ENCODE assay signal across 6 fruit fly cellular contexts in the genomic region with DNA sequence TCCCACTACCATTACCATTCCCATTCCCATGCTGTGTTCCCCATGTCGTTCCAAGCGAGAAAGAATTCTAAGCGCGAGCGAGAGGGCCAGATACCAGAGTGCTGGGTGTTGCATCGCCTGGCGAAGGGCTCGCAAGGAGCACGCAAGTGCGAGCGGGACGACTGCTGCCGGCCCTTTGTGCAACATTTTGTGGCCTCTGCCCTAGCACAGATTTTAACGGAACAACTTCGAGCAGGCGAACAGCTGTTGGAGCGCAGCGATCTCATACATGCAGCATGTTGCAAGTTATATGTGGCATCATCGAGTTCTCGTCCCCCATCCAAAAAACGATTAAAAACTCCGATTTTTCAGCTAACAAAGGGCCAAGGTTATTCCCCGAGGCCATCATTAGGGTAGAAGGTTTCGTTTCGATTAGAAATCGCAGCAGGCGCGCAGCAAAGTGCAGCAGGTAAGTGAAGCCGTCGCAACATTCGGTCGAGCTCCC.
TF ChIP-seq lines count a peak whose summit lies in the region.

No protein-coding gene starts in this region.

- TF ChIP-seq CTCF in whole organism, embryonic (GFP tag; optimal IDR thresholded peaks at IDR 0.05; lab: Kevin White, UChicago) = no peak

TF ChIP-seq in whole organism, 6 proteins besides CTCF, POLR2A, EP300 and RAD21:
- TF ChIP-seq CG8478 (optimal IDR thresholded peaks at IDR 0.05; lab: Kevin White, UChicago) = peak; percentile 22
- no peak for TF ChIP-seq Dll (optimal IDR thresholded peaks at IDR 0.05; lab: Kevin White, UChicago)
- TF ChIP-seq pan (optimal IDR thresholded peaks at IDR 0.05; lab: Kevin White, UChicago) = no peak
- TF ChIP-seq EcR (GFP tag; optimal IDR thresholded peaks at IDR 0.05; lab: Kevin White, UChicago) = peak in 1 of 2 experiments; percentile 78
- TF ChIP-seq usp (GFP tag; optimal IDR thresholded peaks at IDR 0.05; lab: Kevin White, UChicago) = no peak
- TF ChIP-seq psq (optimal IDR thresholded peaks at IDR 0.05; lab: Kevin White, UChicago) = no peak

TF ChIP-seq in whole organism, adult, 20 proteins besides CTCF, POLR2A, EP300 and RAD21:
- TF ChIP-seq Hr96 (GFP tag; optimal IDR thresholded peaks at IDR 0.05; lab: Kevin White, UChicago) = no peak
- no peak for TF ChIP-seq Crg-1 (GFP tag; optimal IDR thresholded peaks at IDR 0.05; lab: Kevin White, UChicago)
- peak; percentile 31 for TF ChIP-seq pad (GFP tag; optimal IDR thresholded peaks at IDR 0.05; lab: Kevin White, UChicago)

TF ChIP-seq in whole organism, embryonic, 481 proteins besides CTCF, POLR2A, EP300 and RAD21 (continues in another document):
- no peak for TF ChIP-seq CG12942 (GFP tag; optimal IDR thresholded peaks at IDR 0.05; lab: Kevin White, UChicago)
- no peak for TF ChIP-seq CG2678 (tag; optimal IDR thresholded peaks at IDR 0.05; lab: Kevin White, UChicago)
- peak; percentile 88 for TF ChIP-seq CG6175 (GFP tag; IDR thresholded peaks at IDR 0.05; lab: Robert Waterston, UW)
- TF ChIP-seq CG15479 (GFP tag; optimal IDR thresholded peaks at IDR 0.05; lab: Kevin White, UChicago) = peak; percentile 73
- TF ChIP-seq gcm (GFP tag; optimal IDR thresholded peaks at IDR 0.05; lab: Kevin White, UChicago) = no peak
- TF ChIP-seq Dll (GFP tag; IDR thresholded peaks at IDR 0.05; lab: Robert Waterston, UW; ENCODE audit: partially characterized antibody) = peak; percentile 50; the same call in 1 of the 4 replicates
- TF ChIP-seq crol (GFP tag; IDR thresholded peaks at IDR 0.05; lab: Robert Waterston, UW) = 0 out of 2 replicates have a peak, but pooled peaks have one; percentile 47
- TF ChIP-seq lov (optimal IDR thresholded peaks at IDR 0.05; lab: Kevin White, UChicago) = no peak
- TF ChIP-seq lov (GFP tag; IDR thresholded peaks at IDR 0.05; lab: Robert Waterston, UW) = 0 out of 3 replicates have a peak, but pooled peaks have one; percentile 47
- TF ChIP-seq Doc3 (GFP tag; IDR thresholded peaks at IDR 0.05; lab: Robert Waterston, UW; ENCODE audit: partially characterized antibody) = peak; percentile 47; the same call in 1 of the 3 replicates
- TF ChIP-seq CG5180 (GFP tag; optimal IDR thresholded peaks at IDR 0.05; lab: Kevin White, UChicago) = peak; percentile 97
- 0 out of 3 replicates have a peak, but pooled peaks have one; percentile 12 for TF ChIP-seq CG34224 (GFP tag; IDR thresholded peaks at IDR 0.05; lab: Robert Waterston, UW; ENCODE audit: partially characterized antibody)
- TF ChIP-seq CoRest (tag; optimal IDR thresholded peaks at IDR 0.05; lab: Kevin White, UChicago) = no peak
- TF ChIP-seq bbx (GFP tag; IDR thresholded peaks at IDR 0.05; lab: Robert Waterston, UW; ENCODE audit: partially characterized antibody) = peak; percentile 33; the same call in 1 of the 2 replicates
- TF ChIP-seq cg (GFP tag; optimal IDR thresholded peaks at IDR 0.05; lab: Kevin White, UChicago) = peak; percentile 35
- TF ChIP-seq z (GFP tag; IDR thresholded peaks at IDR 0.05; lab: Robert Waterston, UW) = peak; percentile 71; the same call in 1 of the 3 replicates

TF ChIP-seq in whole organism, prepupa, 60 proteins besides CTCF, POLR2A, EP300 and RAD21:
- TF ChIP-seq svp (GFP tag; lab: Kevin White, UChicago) = peak; percentile 67
- TF ChIP-seq dsx (GFP tag; optimal IDR thresholded peaks at IDR 0.05; lab: Kevin White, UChicago; ENCODE audit: poor library complexity, severe bottlenecking) = peak; percentile 96
- TF ChIP-seq CG15336 (GFP tag; IDR thresholded peaks at IDR 0.05; lab: Robert Waterston, UW) = no peak

TF ChIP-seq in whole organism, pupa, 21 proteins besides CTCF, POLR2A, EP300 and RAD21:
- TF ChIP-seq fd96Ca (GFP tag; IDR thresholded peaks at IDR 0.05; lab: Robert Waterston, UW) (no peak), Pif1B (GFP tag; optimal IDR thresholded peaks at IDR 0.05; lab: Kevin White, UChicago) (no peak), EcR (GFP tag; optimal IDR thresholded peaks at IDR 0.05; lab: Kevin White, UChicago) (peak; percentile 86), CG4496 (GFP tag; IDR thresholded peaks at IDR 0.05; lab: Robert Waterston, UW) (no peak), Snoo (tag; optimal IDR thresholded peaks at IDR 0.05; lab: Kevin White, UChicago) (no peak), Pif1A (GFP tag; optimal IDR thresholded peaks at IDR 0.05; lab: Kevin White, UChicago) (no peak), CG32121 (GFP tag; IDR thresholded peaks at IDR 0.05; lab: Robert Waterston, UW) (peak; percentile 15; the same call in 1 of the 2 replicates), CG17806 (tag; optimal IDR thresholded peaks at IDR 0.05; lab: Kevin White, UChicago) (no peak)

TF ChIP-seq in whole organism, wandering third instar larva, 38 proteins besides CTCF, POLR2A, EP300 and RAD21:
- no peak for TF ChIP-seq ey (GFP tag; optimal IDR thresholded peaks at IDR 0.05; lab: Kevin White, UChicago)
- TF ChIP-seq dl (GFP tag; optimal IDR thresholded peaks at IDR 0.05; lab: Kevin White, UChicago; ENCODE audit: insufficient read depth in 1 of 2, partially characterized antibody in 2 of 2) = peak; percentile 21 to 63
- no peak for TF ChIP-seq Dfd (GFP tag; optimal IDR thresholded peaks at IDR 0.05; lab: Kevin White, UChicago)
- TF ChIP-seq dmrt93B (GFP tag; optimal IDR thresholded peaks at IDR 0.05; lab: Kevin White, UChicago) = no peak
- TF ChIP-seq Hnf4 (GFP tag; optimal IDR thresholded peaks at IDR 0.05; lab: Kevin White, UChicago) = no peak
- no peak for TF ChIP-seq rgr (GFP tag; optimal IDR thresholded peaks at IDR 0.05; lab: Kevin White, UChicago)
- TF ChIP-seq tai (GFP tag; optimal IDR thresholded peaks at IDR 0.05; lab: Kevin White, UChicago) = no peak
- no peak for TF ChIP-seq sv (GFP tag; optimal IDR thresholded peaks at IDR 0.05; lab: Kevin White, UChicago)
- no peak for TF ChIP-seq foxo (GFP tag; optimal IDR thresholded peaks at IDR 0.05; lab: Kevin White, UChicago)
- TF ChIP-seq sage (GFP tag; optimal IDR thresholded peaks at IDR 0.05; lab: Kevin White, UChicago) = no peak
- TF ChIP-seq Hr83 (GFP tag; optimal IDR thresholded peaks at IDR 0.05; lab: Kevin White, UChicago; ENCODE audit: poor library complexity, severe bottlenecking) = no peak
- TF ChIP-seq jim (GFP tag; optimal IDR thresholded peaks at IDR 0.05; lab: Kevin White, UChicago) = no peak
- no peak for TF ChIP-seq woc (GFP tag; optimal IDR thresholded peaks at IDR 0.05; lab: Kevin White, UChicago)
- TF ChIP-seq Rel (GFP tag; optimal IDR thresholded peaks at IDR 0.05; lab: Kevin White, UChicago) = no peak
- peak; percentile 93 for TF ChIP-seq Rel (tag; optimal IDR thresholded peaks at IDR 0.05; lab: Kevin White, UChicago)
- no peak for TF ChIP-seq Abd-B (GFP tag; optimal IDR thresholded peaks at IDR 0.05; lab: Kevin White, UChicago)
- TF ChIP-seq CrebA (GFP tag; optimal IDR thresholded peaks at IDR 0.05; lab: Kevin White, UChicago; ENCODE audit: borderline replicate concordance) = no peak
- TF ChIP-seq usp (GFP tag; optimal IDR thresholded peaks at IDR 0.05; lab: Kevin White, UChicago) = no peak
- peak; percentile 84 for TF ChIP-seq fru (GFP tag; optimal IDR thresholded peaks at IDR 0.05; lab: Kevin White, UChicago)
- TF ChIP-seq Myc (optimal IDR thresholded peaks at IDR 0.05; lab: Kevin White, UChicago) = no peak
- no peak for TF ChIP-seq lola (GFP tag; optimal IDR thresholded peaks at IDR 0.05; lab: Kevin White, UChicago)
- TF ChIP-seq Dif (GFP tag; optimal IDR thresholded peaks at IDR 0.05; lab: Kevin White, UChicago; ENCODE audit: partially characterized antibody) = peak; percentile 83
- no peak for TF ChIP-seq pan (optimal IDR thresholded peaks at IDR 0.05; lab: Kevin White, UChicago)
- TF ChIP-seq Sp1 (GFP tag; optimal IDR thresholded peaks at IDR 0.05; lab: Kevin White, UChicago) = no peak
- no peak for TF ChIP-seq CG9705 (GFP tag; optimal IDR thresholded peaks at IDR 0.05; lab: Kevin White, UChicago)
